Worm (Caenorhabditis elegans) whole organism, L3 larva: ENCODE measurements around the gene C33F10.11.

Experiments
- ama-1 ChIP-seq: fragments of 150-350 bp; optimal IDR thresholded peaks from 2 replicates; lab custom pipeline; 2018
- ceh-28 ChIP-seq: fragments of 150-350 bp; optimal IDR thresholded peaks from 2 replicates; lab custom pipeline; 2014; ENCODE audit warnings: missing biosample characterization, missing genetic modification reagents, missing genetic modification characterization
- unc-62 ChIP-seq: fragments of 150-350 bp; sonication (generic microtip); optimal IDR thresholded peaks from 4 replicates; lab custom pipeline; 2014; ENCODE audit warnings: missing biosample characterization, missing genetic modification reagents, missing genetic modification characterization

DNA sequence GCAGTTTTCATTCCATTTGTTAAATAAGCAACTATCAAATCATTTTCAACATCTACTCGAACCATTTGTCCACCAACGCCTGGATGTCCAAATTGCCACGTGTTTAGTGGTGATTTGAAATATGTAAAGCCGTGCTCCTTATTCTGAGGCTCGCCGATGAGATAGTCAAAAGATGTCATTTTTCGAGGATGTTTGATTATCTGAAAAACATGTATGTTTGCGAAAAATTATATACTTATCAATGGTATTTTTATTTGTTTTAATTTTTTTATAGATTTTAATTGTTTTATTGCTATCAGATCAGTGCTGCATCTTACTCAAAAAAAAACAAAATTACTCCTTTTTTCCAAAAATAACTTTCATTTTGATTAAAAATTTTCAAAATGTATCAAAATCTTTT, 15.9 kb downstream of the C33F10.11 start:
- no peak for TF ChIP-seq unc-62
- no peak for TF ChIP-seq ceh-28 (tag; lab: Kevin White, UChicago)
- TF ChIP-seq ama-1 (lab: Kevin White, UChicago) = no peak
